Fruit fly (Drosophila melanogaster) whole organism, wandering third instar larva: ENCODE measurements around the gene TfAP-2.

Source experiments
- CG32264 ChIP-seq: fragments of 200-800 bp; sonication (Bioruptor generic); optimal IDR thresholded peaks from 2 replicates; lab custom pipeline; 2016; ENCODE audit warnings: missing biosample characterization, missing genetic modification characterization
- CG9705 ChIP-seq: fragments of 200-800 bp; sonication (Bioruptor generic); optimal IDR thresholded peaks from 2 replicates; lab custom pipeline; 2018; ENCODE audit warnings: missing biosample characterization, mild to moderate bottlenecking, missing genetic modification characterization
- CrebA ChIP-seq: fragments of 200-800 bp; sonication (Bioruptor generic); optimal IDR thresholded peaks from 2 replicates; lab custom pipeline; 2016; ENCODE audit warnings: missing biosample characterization, mild to moderate bottlenecking, missing genetic modification characterization, borderline replicate concordance
- Dfd ChIP-seq: fragments of >200 bp; optimal IDR thresholded peaks from 2 replicates; lab custom pipeline; 2017; ENCODE audit warnings: missing biosample characterization, missing genetic modification characterization
- Myc ChIP-seq: fragments of >200 bp; optimal IDR thresholded peaks from 2 replicates; lab custom pipeline; 2017
- N ChIP-seq: fragments of >200 bp; optimal IDR thresholded peaks from 2 replicates; lab custom pipeline; 2018; ENCODE audit warnings: missing biosample characterization, missing external identifiers, missing genetic modification characterization
- dmrt93B ChIP-seq: fragments of 200-800 bp; sonication (Bioruptor generic); optimal IDR thresholded peaks from 2 replicates; lab custom pipeline; 2018; ENCODE audit warnings: missing biosample characterization, mild to moderate bottlenecking, missing genetic modification characterization
- dsf ChIP-seq: sonication (Bioruptor generic); optimal IDR thresholded peaks from 2 replicates; lab custom pipeline; 2016; ENCODE audit warnings: missing biosample characterization, missing genetic modification characterization, borderline replicate concordance
- foxo ChIP-seq, 2 experiments: fragments of 200-800 bp; sonication (Bioruptor generic); optimal IDR thresholded peaks; 2 replicates in 1 of 2; 3 replicates in 1 of 2; lab custom pipeline; 2016 to 2017; ENCODE audit warnings: missing biosample characterization in 2 of 2, missing genetic modification characterization in 2 of 2
- pan ChIP-seq: fragments of >200 bp; optimal IDR thresholded peaks from 2 replicates; lab custom pipeline; 2017
- rgr ChIP-seq: fragments of 200-800 bp; sonication (Bioruptor generic); optimal IDR thresholded peaks from 3 replicates; lab custom pipeline; 2016; ENCODE audit warnings: missing biosample characterization, mild to moderate bottlenecking, missing genetic modification characterization
- sv ChIP-seq: fragments of 200-800 bp; sonication (Bioruptor generic); optimal IDR thresholded peaks from 3 replicates; lab custom pipeline; 2016; ENCODE audit warnings: missing biosample characterization, missing genetic modification characterization
- tai ChIP-seq: sonication (Bioruptor generic); optimal IDR thresholded peaks from 2 replicates; lab custom pipeline; 2016; ENCODE audit warnings: missing biosample characterization, missing genetic modification characterization

DNA sequence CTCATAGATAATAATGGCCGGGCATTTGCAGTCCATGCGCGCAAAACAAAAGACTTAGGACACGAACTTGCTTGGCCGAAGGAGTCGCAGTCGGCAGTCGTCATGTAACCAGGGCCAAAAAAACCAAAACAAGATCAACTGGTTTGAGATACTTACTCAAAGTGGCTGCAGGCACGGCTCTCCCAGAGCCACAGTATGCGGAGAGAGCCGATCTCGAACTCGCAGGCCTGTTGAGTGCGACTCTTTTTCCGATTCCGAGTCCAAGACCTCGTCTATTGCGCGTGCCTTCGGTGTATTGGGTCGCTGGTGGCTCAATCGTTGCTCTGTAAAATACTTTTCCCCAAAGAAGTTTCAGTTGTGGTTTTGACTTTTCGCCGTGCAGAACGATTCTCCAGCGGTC is 58.0 kb downstream of the TfAP-2 start, which contains the start of gene CG43980:
- TF ChIP-seq tai (GFP tag; lab: Kevin White, UChicago): no peak
- no peak for TF ChIP-seq pan (lab: Kevin White, UChicago)
- TF ChIP-seq rgr (GFP tag; lab: Kevin White, UChicago): no peak
- TF ChIP-seq Dfd (GFP tag; lab: Kevin White, UChicago): no peak
- TF ChIP-seq dsf: no peak
- no peak for TF ChIP-seq sv (GFP tag; lab: Kevin White, UChicago)
- TF ChIP-seq CrebA: no peak
- TF ChIP-seq CG9705: no peak
- no peak for TF ChIP-seq N (GFP tag; lab: Kevin White, UChicago)
- no peak for TF ChIP-seq CG32264 (GFP tag; lab: Kevin White, UChicago)
- no peak for TF ChIP-seq Myc (lab: Kevin White, UChicago)
- no peak for TF ChIP-seq foxo (GFP tag; optimal IDR thresholded peaks at IDR 0.05; lab: Kevin White, UChicago)
- no peak for TF ChIP-seq dmrt93B (GFP tag; lab: Kevin White, UChicago)
